Fruit fly (Drosophila melanogaster) whole organism, embryonic: Measurements from ENCODE around the gene CG8191.

Experiments used
- CG11723 ChIP-seq: fragments of 200-800 bp; sonication (Bioruptor generic); optimal IDR thresholded peaks from 2 replicates; lab custom pipeline; 2017; ENCODE audit warnings: missing biosample characterization, mild to moderate bottlenecking, missing genetic modification characterization
- CG12071 ChIP-seq: fragments of 200-800 bp; sonication (Bioruptor generic); optimal IDR thresholded peaks from 3 replicates; lab custom pipeline; 2018; ENCODE audit warnings: missing biosample characterization, mild to moderate bottlenecking, missing genetic modification characterization
- CG13424 ChIP-seq: fragments of 200-800 bp; sonication (Bioruptor generic); optimal IDR thresholded peaks from 2 replicates; lab custom pipeline; 2019; ENCODE audit warnings: missing biosample characterization, mild to moderate bottlenecking, missing genetic modification characterization, moderate library complexity
- CG14050 ChIP-seq: fragments of 200-800 bp; sonication (Bioruptor generic); IDR thresholded peaks from 3 replicates; pipeline ENCODE4 v1.3.6; 2022; ENCODE audit warnings: missing biosample characterization, missing genetic modification characterization
- CG15011 ChIP-seq: fragments of 200-800 bp; sonication (Bioruptor generic); optimal IDR thresholded peaks from 3 replicates; lab custom pipeline; 2018; ENCODE audit warnings: missing biosample characterization, mild to moderate bottlenecking, missing genetic modification characterization
- CG15479 ChIP-seq: fragments of 200-800 bp; sonication (Bioruptor generic); optimal IDR thresholded peaks from 3 replicates; lab custom pipeline; 2019; ENCODE audit warnings: missing biosample characterization, mild to moderate bottlenecking, missing genetic modification characterization, moderate library complexity
- CG15514 ChIP-seq: fragments of 200-800 bp; sonication (Bioruptor generic); optimal IDR thresholded peaks from 3 replicates; lab custom pipeline; 2017; ENCODE audit warnings: missing biosample characterization, missing genetic modification characterization, mild to moderate bottlenecking, moderate library complexity, missing genetic modification reagents
- CG6654 ChIP-seq: fragments of 200-800 bp; sonication (Bioruptor generic); optimal IDR thresholded peaks from 2 replicates; lab custom pipeline; 2017; ENCODE audit warnings: missing biosample characterization, mild to moderate bottlenecking, missing genetic modification characterization
- CG8290 ChIP-seq, 3 experiments: fragments of 200-800 bp; sonication (Bioruptor generic); optimal IDR thresholded peaks; 2 replicates each; lab custom pipeline; 2016 to 2019; ENCODE audit warnings: missing biosample characterization in 3 of 3, missing genetic modification characterization in 3 of 3, mild to moderate bottlenecking in 2 of 3, moderate library complexity in 1 of 3
- CoRest ChIP-seq: fragments of 200-800 bp; sonication (Bioruptor generic); optimal IDR thresholded peaks from 3 replicates; lab custom pipeline; 2018; ENCODE audit warnings: missing biosample characterization, mild to moderate bottlenecking, missing genetic modification characterization, moderate library complexity
- Dip3 ChIP-seq: fragments of 200-800 bp; sonication (Bioruptor generic); optimal IDR thresholded peaks from 3 replicates; lab custom pipeline; 2016; ENCODE audit warnings: missing biosample characterization, missing genetic modification characterization
- Ets97D ChIP-seq: fragments of 200-800 bp; sonication (Bioruptor generic); optimal IDR thresholded peaks from 3 replicates; lab custom pipeline; 2016; ENCODE audit warnings: missing biosample characterization, missing genetic modification characterization
- Gug ChIP-seq: fragments of 200-800 bp; sonication (Bioruptor generic); IDR thresholded peaks from 4 replicates; pipeline ENCODE4 v1.3.6; 2022; ENCODE audit warnings: missing biosample characterization, missing genetic modification characterization
- H15 ChIP-seq: fragments of 200-800 bp; sonication (Bioruptor generic); IDR thresholded peaks from 3 replicates; pipeline ENCODE4 v1.3.6; 2022; ENCODE audit warnings: missing biosample characterization, missing genetic modification characterization
- Hr3 ChIP-seq: fragments of 200-800 bp; sonication (Bioruptor generic); optimal IDR thresholded peaks from 3 replicates; lab custom pipeline; 2016; ENCODE audit warnings: missing biosample characterization, missing genetic modification characterization
- MESR4 ChIP-seq: fragments of 200-800 bp; sonication (Bioruptor generic); optimal IDR thresholded peaks from 2 replicates; lab custom pipeline; 2018; ENCODE audit warnings: missing biosample characterization, mild to moderate bottlenecking, missing genetic modification characterization, moderate library complexity
- Med ChIP-seq: fragments of 200-800 bp; sonication (Bioruptor generic); peaks from one replicate; lab custom pipeline; 2016; ENCODE audit warnings: missing biosample characterization, missing genetic modification characterization, mild to moderate bottlenecking, inconsistent platforms, moderate library complexity
- Meics ChIP-seq: fragments of 200-800 bp; sonication (Bioruptor generic); optimal IDR thresholded peaks from 2 replicates; lab custom pipeline; 2017; ENCODE audit warnings: missing biosample characterization, mild to moderate bottlenecking, missing genetic modification characterization
- Oaz ChIP-seq: fragments of 200-800 bp; sonication (Bioruptor generic); IDR thresholded peaks from 2 replicates; pipeline ENCODE4 v1.3.6; 2022; ENCODE audit warnings: missing biosample characterization, missing genetic modification characterization
- Pdp1 ChIP-seq, 2 experiments: fragments of 200-800 bp; sonication (Bioruptor generic); optimal IDR thresholded peaks; 3 replicates each; lab custom pipeline; 2016; ENCODE audit warnings: missing biosample characterization in 2 of 2, missing genetic modification characterization in 2 of 2, mild to moderate bottlenecking in 1 of 2, moderate library complexity in 1 of 2
- Six4 ChIP-seq: fragments of 200-800 bp; sonication (Bioruptor generic); optimal IDR thresholded peaks from 2 replicates; lab custom pipeline; 2016; ENCODE audit warnings: missing biosample characterization, missing genetic modification characterization
- Sry-β ChIP-seq: fragments of 200-800 bp; sonication (Bioruptor generic); optimal IDR thresholded peaks from 2 replicates; lab custom pipeline; 2018; ENCODE audit warnings: missing biosample characterization, mild to moderate bottlenecking, missing genetic modification characterization, moderate library complexity
- Ssrp ChIP-seq: fragments of 200-800 bp; sonication (Bioruptor generic); optimal IDR thresholded peaks from 2 replicates; lab custom pipeline; 2018; ENCODE audit warnings: missing biosample characterization, mild to moderate bottlenecking, missing genetic modification characterization, moderate library complexity
- Trl ChIP-seq, 3 experiments: fragments of >200 bp in 2 of 3; fragments of 200-800 bp in 1 of 3; sonication (Bioruptor generic) in 1 of 3; optimal IDR thresholded peaks; 2 replicates in 1 of 3; 3 replicates in 2 of 3; lab custom pipeline; 2016 to 2017; ENCODE audit warnings: missing biosample characterization in 1 of 3, missing genetic modification characterization in 1 of 3
- Xrp1 ChIP-seq: fragments of 200-800 bp; sonication (Bioruptor generic); IDR thresholded peaks from 2 replicates; pipeline ENCODE4 v1.3.6; 2022; ENCODE audit warnings: missing biosample characterization, missing genetic modification characterization
- YL-1 ChIP-seq: fragments of 200-800 bp; sonication (Bioruptor generic); optimal IDR thresholded peaks from 3 replicates; lab custom pipeline; 2017; ENCODE audit warnings: missing biosample characterization, mild to moderate bottlenecking, missing genetic modification characterization
- ab ChIP-seq: fragments of 200-800 bp; sonication (Bioruptor generic); optimal IDR thresholded peaks from 2 replicates; lab custom pipeline; 2016; ENCODE audit warnings: missing biosample characterization, missing genetic modification characterization
- ap ChIP-seq: fragments of 200-800 bp; sonication (Bioruptor generic); IDR thresholded peaks from 2 replicates; pipeline ENCODE4 v1.3.6; 2022; ENCODE audit warnings: missing biosample characterization, missing genetic modification characterization
- ato ChIP-seq: fragments of 200-800 bp; sonication (Bioruptor generic); IDR thresholded peaks from 2 replicates; pipeline ENCODE4 v1.3.6; 2022; ENCODE audit warnings: missing biosample characterization, missing genetic modification characterization; ENCODE audit not compliant: partially characterized antibody
- bbx ChIP-seq: fragments of 200-800 bp; sonication (Bioruptor generic); IDR thresholded peaks from 2 replicates; pipeline ENCODE4 v1.3.6; 2022; ENCODE audit warnings: missing biosample characterization, missing genetic modification characterization; ENCODE audit not compliant: partially characterized antibody
- cad ChIP-seq: fragments of >200 bp; optimal IDR thresholded peaks from 2 replicates; lab custom pipeline; 2017; ENCODE audit warnings: missing biosample characterization, missing genetic modification characterization
- esg ChIP-seq: fragments of 200-800 bp; sonication (Bioruptor generic); conservative IDR thresholded peaks from 2 replicates; pipeline ENCODE4 v1.3.6; 2022; ENCODE audit warnings: missing biosample characterization, missing genetic modification characterization
- gem ChIP-seq: fragments of 200-800 bp; sonication (Bioruptor generic); optimal IDR thresholded peaks from 2 replicates; lab custom pipeline; 2019; ENCODE audit warnings: missing biosample characterization, mild to moderate bottlenecking, missing genetic modification characterization, moderate library complexity
- gsb-n ChIP-seq: fragments of 200-800 bp; sonication (Bioruptor generic); optimal IDR thresholded peaks from 3 replicates; lab custom pipeline; 2018; ENCODE audit warnings: missing biosample characterization, mild to moderate bottlenecking, missing genetic modification characterization
- ham ChIP-seq: fragments of 200-800 bp; sonication (Bioruptor generic); IDR thresholded peaks from 2 replicates; pipeline ENCODE4 v1.3.6; 2022; ENCODE audit warnings: missing biosample characterization, missing genetic modification characterization
- inv ChIP-seq: fragments of 200-800 bp; sonication (Bioruptor generic); IDR thresholded peaks from 2 replicates; pipeline ENCODE4 v1.3.6; 2022; ENCODE audit warnings: missing biosample characterization, missing genetic modification characterization; ENCODE audit not compliant: partially characterized antibody
- jing ChIP-seq: fragments of 200-800 bp; sonication (Bioruptor generic); optimal IDR thresholded peaks from 2 replicates; lab custom pipeline; 2018; ENCODE audit warnings: missing biosample characterization, mild to moderate bottlenecking, missing genetic modification characterization
- ken ChIP-seq: fragments of 200-800 bp; sonication (Bioruptor generic); IDR thresholded peaks from 3 replicates; pipeline ENCODE4 v1.3.6; 2022; ENCODE audit warnings: missing biosample characterization, missing genetic modification characterization
- lbe ChIP-seq: fragments of 200-800 bp; sonication (Bioruptor generic); optimal IDR thresholded peaks from 2 replicates; lab custom pipeline; 2016; ENCODE audit warnings: missing biosample characterization, mild to moderate bottlenecking, missing genetic modification characterization
- lmd ChIP-seq: fragments of 200-800 bp; sonication (Bioruptor generic); IDR thresholded peaks from 2 replicates; pipeline ENCODE4 v1.3.6; 2022; ENCODE audit warnings: missing biosample characterization, missing genetic modification characterization
- scrt ChIP-seq: fragments of 200-800 bp; sonication (Bioruptor generic); optimal IDR thresholded peaks from 2 replicates; lab custom pipeline; 2018; ENCODE audit warnings: missing biosample characterization, mild to moderate bottlenecking, missing genetic modification characterization, moderate library complexity
- sna ChIP-seq: fragments of 200-800 bp; sonication (Bioruptor generic); IDR thresholded peaks from 2 replicates; pipeline ENCODE4 v1.3.6; 2022; ENCODE audit warnings: missing biosample characterization, missing genetic modification characterization; ENCODE audit not compliant: partially characterized antibody
- sqz ChIP-seq: fragments of 200-800 bp; sonication (Bioruptor generic); optimal IDR thresholded peaks from 3 replicates; lab custom pipeline; 2018; ENCODE audit warnings: missing biosample characterization, mild to moderate bottlenecking, missing genetic modification characterization
- tll ChIP-seq, 2 experiments: fragments of 200-800 bp in 1 of 2; fragments of >200 bp in 1 of 2; sonication (Bioruptor generic) in 1 of 2; optimal IDR thresholded peaks; 2 replicates each; lab custom pipeline; 2017 to 2019; ENCODE audit warnings: missing biosample characterization in 2 of 2, missing genetic modification characterization in 2 of 2, mild to moderate bottlenecking in 1 of 2, moderate library complexity in 1 of 2
- z ChIP-seq: fragments of 200-800 bp; sonication (Bioruptor generic); IDR thresholded peaks from 3 replicates; pipeline ENCODE4 v1.3.6; 2022; ENCODE audit warnings: missing biosample characterization, missing genetic modification characterization
- zen ChIP-seq: fragments of 200-800 bp; sonication (Bioruptor generic); optimal IDR thresholded peaks from 3 replicates; lab custom pipeline; 2018; ENCODE audit warnings: missing biosample characterization, mild to moderate bottlenecking, missing genetic modification characterization, moderate library complexity
- zfh2 ChIP-seq: fragments of 200-800 bp; sonication (Bioruptor generic); optimal IDR thresholded peaks from 2 replicates; lab custom pipeline; 2016; ENCODE audit warnings: missing biosample characterization, missing genetic modification characterization

The CG8191 gene

DNA sequence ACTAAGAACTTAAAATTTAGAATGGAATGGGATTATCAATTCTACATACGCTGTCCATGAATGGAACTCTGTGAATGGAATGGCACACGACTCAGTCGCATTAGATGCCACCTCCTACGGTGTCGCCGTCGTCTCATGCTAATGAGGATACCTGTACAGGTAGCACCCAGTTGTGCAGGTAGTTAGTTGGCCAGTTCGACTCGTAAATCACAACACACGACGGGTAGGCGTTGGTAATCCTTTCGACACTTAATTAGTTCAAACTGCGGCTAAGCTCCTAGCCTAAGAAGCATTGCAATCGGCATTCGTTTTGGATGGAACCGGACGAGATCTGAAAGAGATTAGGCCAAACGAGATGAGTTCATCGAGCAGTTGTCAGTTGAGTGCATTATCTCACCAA is 47.6 kb upstream of the CG8191 start:
- peak; percentile 96 for TF ChIP-seq zen
- no peak for TF ChIP-seq zfh2
- TF ChIP-seq ham = no peak
- TF ChIP-seq gsb-n (tag; lab: Kevin White, UChicago) = no peak
- TF ChIP-seq cad = peak; percentile 54
- no peak for TF ChIP-seq inv (GFP tag; lab: Robert Waterston, UW)
- no peak for TF ChIP-seq lmd (GFP tag; lab: Robert Waterston, UW)
- no peak for TF ChIP-seq CG12071 (GFP tag; lab: Kevin White, UChicago)
- TF ChIP-seq tll (GFP tag; optimal IDR thresholded peaks at IDR 0.05; lab: Kevin White, UChicago) = peak in 1 of 2 experiments; percentile 65
- no peak for TF ChIP-seq Trl (optimal IDR thresholded peaks at IDR 0.05; lab: Kevin White, UChicago)
- no peak for TF ChIP-seq Trl (GFP tag; optimal IDR thresholded peaks at IDR 0.05; lab: Kevin White, UChicago)
- TF ChIP-seq CG15479 = peak; percentile 45
- TF ChIP-seq Xrp1 (GFP tag; lab: Robert Waterston, UW) = no peak
- TF ChIP-seq gem = no peak
- TF ChIP-seq CG13424 (tag; lab: Kevin White, UChicago) = no peak

DNA sequence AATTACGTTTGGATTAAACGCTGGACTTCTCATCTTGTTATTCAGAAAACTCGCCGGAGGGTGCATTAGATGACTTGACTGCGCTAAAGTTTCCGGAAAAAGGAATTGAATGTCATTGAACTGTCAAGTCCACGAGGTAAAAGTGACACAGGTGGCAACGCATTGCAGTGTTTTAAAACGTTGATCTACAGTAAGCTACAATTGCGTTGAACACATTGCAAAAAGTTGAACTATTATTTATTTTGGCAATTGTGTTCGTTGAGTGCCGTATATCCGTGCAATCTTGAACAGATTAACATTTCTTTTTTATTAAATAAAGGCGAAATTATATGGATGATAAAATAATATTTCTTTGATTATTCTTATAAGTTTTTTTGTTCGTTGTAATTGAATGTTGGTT is 43.2 kb upstream of the CG8191 start, which contains the start of gene CG15599:
Gene CG15599 (minus strand): TSS at position 101 of the 400 bp plus-strand sequence.
- no peak for TF ChIP-seq bbx
- TF ChIP-seq H15 (GFP tag; lab: Robert Waterston, UW) = no peak
- TF ChIP-seq Gug (GFP tag; lab: Robert Waterston, UW) = no peak
- TF ChIP-seq CG15011 (GFP tag; lab: Kevin White, UChicago) = no peak
- TF ChIP-seq CG8290 (GFP tag; optimal IDR thresholded peaks at IDR 0.05; lab: Kevin White, UChicago) = no peak
- TF ChIP-seq CG8290 (tag; optimal IDR thresholded peaks at IDR 0.05; lab: Kevin White, UChicago) = no peak
- TF ChIP-seq YL-1 (GFP tag; lab: Kevin White, UChicago) = no peak
- no peak for TF ChIP-seq z (GFP tag; lab: Robert Waterston, UW)
- no peak for TF ChIP-seq Ssrp (tag; lab: Kevin White, UChicago)
- TF ChIP-seq Six4 = no peak
- no peak for TF ChIP-seq scrt (GFP tag; lab: Kevin White, UChicago)
- TF ChIP-seq Hr3 (GFP tag; lab: Kevin White, UChicago) = no peak
- no peak for TF ChIP-seq Dip3
- TF ChIP-seq MESR4 (GFP tag; lab: Kevin White, UChicago) = no peak
- no peak for TF ChIP-seq esg (GFP tag; lab: Robert Waterston, UW)
- no peak for TF ChIP-seq Meics (GFP tag; lab: Kevin White, UChicago)
- TF ChIP-seq, all 482 proteins: peak for 0

DNA sequence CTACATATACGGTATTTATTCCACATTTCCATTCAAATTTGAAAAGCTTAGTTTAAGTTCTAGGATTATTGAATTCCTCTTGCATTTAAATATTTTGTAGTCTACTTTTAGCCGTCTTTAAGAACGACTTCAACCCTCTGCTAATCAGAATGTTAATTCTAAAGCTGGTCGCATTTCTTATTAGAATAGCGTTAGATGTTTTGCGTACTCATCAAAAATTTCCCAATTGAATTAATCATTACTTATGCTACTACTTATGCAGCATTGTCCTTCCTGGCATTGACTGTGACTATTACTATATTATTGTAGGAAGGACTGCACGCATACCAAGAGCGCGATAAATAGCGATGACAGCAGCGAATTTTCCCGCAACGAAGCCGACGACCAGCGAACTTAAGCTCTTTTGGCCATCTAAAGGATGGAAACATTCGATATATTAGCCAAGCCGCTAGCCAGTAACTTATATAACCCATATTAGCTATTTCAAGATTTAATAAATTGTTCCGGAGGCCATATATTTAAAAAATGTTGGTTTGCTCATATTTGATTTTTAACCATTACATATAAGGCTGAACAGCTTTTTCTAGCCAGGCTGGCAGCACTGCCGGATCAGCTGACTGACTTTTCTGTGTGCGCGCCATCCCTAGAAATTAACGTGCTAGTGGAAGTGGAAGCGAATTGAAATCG is 35.0 kb upstream of the CG8191 start, which contains the start of gene CG8128:
Gene CG8128 (plus strand): TSS at position 641 of the 687 bp plus-strand sequence.
- TF ChIP-seq ab (GFP tag; lab: Kevin White, UChicago) (no peak), Med (peak; percentile 87), CoRest (tag; lab: Kevin White, UChicago) (peak; percentile 20), CG12071 (GFP tag; lab: Kevin White, UChicago) (no peak), Ets97D (GFP tag; lab: Kevin White, UChicago) (peak; percentile 12), CG11723 (GFP tag; lab: Kevin White, UChicago) (no peak), sqz (GFP tag; lab: Kevin White, UChicago) (no peak), ato (GFP tag; lab: Robert Waterston, UW) (no peak), Sry-β (GFP tag; lab: Kevin White, UChicago) (peak; percentile 94), lbe (GFP tag; lab: Kevin White, UChicago) (no peak), jing (no peak), ap (GFP tag; lab: Robert Waterston, UW) (no peak), Pdp1 (GFP tag; optimal IDR thresholded peaks at IDR 0.05; lab: Kevin White, UChicago) (peak in 1 of 2 experiments; percentile 7), ken (GFP tag; lab: Robert Waterston, UW) (no peak), CG6654 (GFP tag; lab: Kevin White, UChicago) (no peak), CG15514 (GFP tag; lab: Kevin White, UChicago) (peak; percentile 64), sna (GFP tag; lab: Robert Waterston, UW) (no peak), Six4 (no peak), Oaz (GFP tag; lab: Robert Waterston, UW) (no peak), CG14050 (GFP tag; lab: Robert Waterston, UW) (no peak)
